Worm (Caenorhabditis elegans): ENCODE data around the gene ostb-1.

Gene ostb-1

ce11 chrII:7877744-7878468 is 13.6 kb downstream of the ostb-1 start, which contains the start of gene T01H3.2:
T01H3.2 (minus strand) TSS chrII:7877994.
- TF ChIP-seq unc-62 (GFP tag; optimal IDR thresholded peaks at IDR 0.05) = no peak

ce11 chrII:7879266-7879718 is 15.0 kb downstream of the ostb-1 start, which contains the start of the genes vha-4 and T01H3.5:
vha-4 (minus strand) TSS chrII:7879316.
T01H3.5 (plus strand) TSS chrII:7879616.
- TF ChIP-seq unc-62 (GFP tag; optimal IDR thresholded peaks at IDR 0.05) = no peak

ce11 chrII:7880373-7880862 is 16.1 kb downstream of the ostb-1 start, which contains the start of gene perm-1:
perm-1 (plus strand) TSS chrII:7880812.
- TF ChIP-seq unc-62 (GFP tag; optimal IDR thresholded peaks at IDR 0.05) = no peak

ce11 chrII:7884898-7885297 is 20.6 kb downstream of the ostb-1 start:
- TF ChIP-seq unc-62 (GFP tag; optimal IDR thresholded peaks at IDR 0.05) = no peak

ce11 chrII:7887295-7887694 is 23.0 kb downstream of the ostb-1 start:
- TF ChIP-seq unc-62 (GFP tag; optimal IDR thresholded peaks at IDR 0.05) = no peak

ce11 chrII:7888759-7889158 is 24.5 kb downstream of the ostb-1 start:
- TF ChIP-seq unc-62 (GFP tag; optimal IDR thresholded peaks at IDR 0.05) = no peak

ce11 chrII:7889321-7889720 is 25.0 kb downstream of the ostb-1 start:
- TF ChIP-seq unc-62 (GFP tag; optimal IDR thresholded peaks at IDR 0.05) = no peak

ce11 chrII:7891869-7892615 is 27.7 kb downstream of the ostb-1 start:
- no peak for TF ChIP-seq unc-62 (GFP tag; optimal IDR thresholded peaks at IDR 0.05)

ce11 chrII:7892761-7893272 is 28.5 kb downstream of the ostb-1 start, which contains the start of gene ptc-1:
ptc-1 (plus strand) TSS chrII:7893222.
- no peak for TF ChIP-seq unc-62 (GFP tag; optimal IDR thresholded peaks at IDR 0.05)

- no peak for TF ChIP-seq unc-62 (GFP tag; optimal IDR thresholded peaks at IDR 0.05)
Observed at ce11 chrII:7893648-7894047, 29.3 kb downstream of the ostb-1 start.

ce11 chrII:7895190-7895589 is 30.9 kb downstream of the ostb-1 start:
- no peak for TF ChIP-seq unc-62 (GFP tag; optimal IDR thresholded peaks at IDR 0.05)

ce11 chrII:7900190-7900672 is 35.9 kb downstream of the ostb-1 start, which contains the start of gene rev-1:
rev-1 (plus strand) TSS chrII:7900622.
- TF ChIP-seq unc-62 (GFP tag; optimal IDR thresholded peaks at IDR 0.05) = no peak

ce11 chrII:7900762-7901161 is 36.5 kb downstream of the ostb-1 start:
- no peak for TF ChIP-seq unc-62 (GFP tag; optimal IDR thresholded peaks at IDR 0.05)

- no peak for TF ChIP-seq unc-62 (GFP tag; optimal IDR thresholded peaks at IDR 0.05)
Observed at ce11 chrII:7901990-7902389, 37.7 kb downstream of the ostb-1 start.

ce11 chrII:7907539-7907997 is 43.3 kb downstream of the ostb-1 start, which contains the start of gene best-23:
best-23 (minus strand) TSS chrII:7907589.
- TF ChIP-seq unc-62 (GFP tag; optimal IDR thresholded peaks at IDR 0.05) = no peak

- TF ChIP-seq unc-62 (GFP tag; optimal IDR thresholded peaks at IDR 0.05) = no peak
Observed at ce11 chrII:7911015-7911414, 46.7 kb downstream of the ostb-1 start, which contains the start of gene ZK675.4. ZK675.4 (plus strand) TSS chrII:7911315.
